Worm (Caenorhabditis elegans) whole organism, young adult: ENCODE results near the gene daf-11.

ENCODE experiments used
- Y67H2A.10 ChIP-seq: fragments of 200-800 bp; sonication (Bioruptor generic); conservative IDR thresholded peaks from 2 replicates; pipeline ENCODE4 v1.3.6; 2022; ENCODE audit warnings: missing genetic modification reagents, missing genetic modification characterization, missing compliant biosample characterization
- attf-6 ChIP-seq: fragments of 200-800 bp; sonication (Bioruptor generic); IDR thresholded peaks from 2 replicates; pipeline ENCODE4 v1.3.6; 2022; ENCODE audit warnings: missing genetic modification reagents, missing genetic modification characterization, missing compliant biosample characterization
- let-526 ChIP-seq: fragments of 200-800 bp; sonication (Bioruptor generic); IDR thresholded peaks from 2 replicates; pipeline ENCODE4 v1.3.6; 2022; ENCODE audit warnings: missing genetic modification reagents, missing genetic modification characterization, missing compliant biosample characterization
- pha-4 ChIP-seq: fragments of 150-350 bp; sonication (generic microtip); optimal IDR thresholded peaks from 2 replicates; lab custom pipeline; 2014; ENCODE audit warnings: missing biosample characterization, missing genetic modification reagents, missing genetic modification characterization
- sea-2 ChIP-seq: fragments of 200-800 bp; sonication (Bioruptor generic); IDR thresholded peaks from 2 replicates; pipeline ENCODE4 v1.3.6; 2022; ENCODE audit warnings: missing genetic modification characterization, missing compliant biosample characterization

DNA sequence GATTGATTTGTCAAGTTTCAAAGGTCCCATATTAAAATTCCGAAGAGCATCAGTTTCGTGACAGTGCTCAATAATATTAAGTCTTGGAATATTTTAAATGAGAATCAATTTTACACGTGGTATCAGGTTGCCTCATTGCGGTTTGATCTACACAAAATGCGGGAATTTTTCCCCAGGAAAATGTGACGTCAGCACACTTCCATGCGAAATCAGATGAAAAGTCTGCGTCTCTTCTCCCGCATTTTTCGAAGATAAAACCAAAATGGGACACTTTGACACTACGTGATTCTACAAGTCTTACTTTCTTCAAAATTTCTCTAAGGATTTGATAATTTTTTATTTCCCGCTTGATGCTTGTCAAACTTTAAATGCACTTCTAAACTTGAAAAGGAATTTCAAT is 3.0 kb downstream of the daf-11 start:
- no peak for TF ChIP-seq Y67H2A.10 (GFP tag; lab: Robert Waterston, UW)
- TF ChIP-seq let-526 (GFP tag; lab: Robert Waterston, UW) = no peak
- no peak for TF ChIP-seq pha-4 (tag; lab: Kevin White, UChicago)
- no peak for TF ChIP-seq sea-2 (GFP tag; lab: Robert Waterston, UW)
- no peak for TF ChIP-seq attf-6 (GFP tag; lab: Robert Waterston, UW)
